Worm (Caenorhabditis elegans): ENCODE results near the gene str-228.

DNA sequence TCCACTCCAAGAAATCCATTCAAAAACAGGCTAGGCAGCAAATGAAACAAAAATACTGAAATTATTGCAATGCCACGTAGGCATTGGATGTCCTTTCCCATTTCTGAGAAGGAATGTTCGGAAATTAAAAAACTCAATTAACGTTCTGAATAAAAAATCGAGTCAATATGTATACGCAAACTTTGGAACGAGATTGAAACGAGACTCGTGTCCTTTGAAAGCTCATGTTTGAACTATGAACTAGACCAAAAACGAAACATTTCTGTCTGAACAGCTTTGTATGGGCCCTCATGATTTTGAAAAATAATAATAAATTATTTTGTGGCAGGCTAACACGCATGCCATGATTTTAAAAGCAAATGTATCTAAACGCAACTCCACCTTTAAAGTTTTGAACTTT, 35.0 kb upstream of the str-228 start, which contains the start of gene oac-2:
- TF ChIP-seq xnd-1 (tag; optimal IDR thresholded peaks at IDR 0.05), result no peak
- TF ChIP-seq repo-1 (tag; optimal IDR thresholded peaks at IDR 0.05), result no peak
- TF ChIP-seq nfya-1 (tag; optimal IDR thresholded peaks at IDR 0.05; ENCODE audit: borderline replicate concordance, insufficient read depth), result no peak

Data from whole organism, young adult.